Fruit fly (Drosophila melanogaster) whole organism, adult: ENCODE data around the gene Bicra.

Source experiments
- CG11617 ChIP-seq: fragments of 200-800 bp; sonication (Bioruptor generic); optimal IDR thresholded peaks from 2 replicates; lab custom pipeline; 2017; ENCODE audit warnings: mild to moderate bottlenecking, missing biosample characterization, missing genetic modification reagents, missing genetic modification characterization
- CG12768 ChIP-seq: fragments of 200-800 bp; sonication (Bioruptor generic); optimal IDR thresholded peaks from 2 replicates; lab custom pipeline; 2017; ENCODE audit warnings: missing biosample characterization, missing genetic modification characterization, mild to moderate bottlenecking, moderate library complexity, missing genetic modification reagents
- CG14711 ChIP-seq: fragments of 200-800 bp; sonication (Bioruptor generic); optimal IDR thresholded peaks from 2 replicates; lab custom pipeline; 2018; ENCODE audit warnings: missing biosample characterization, mild to moderate bottlenecking, missing genetic modification characterization, moderate library complexity
- CG1620 ChIP-seq: fragments of 200-800 bp; sonication (Bioruptor generic); optimal IDR thresholded peaks from 2 replicates; lab custom pipeline; 2016; ENCODE audit warnings: missing biosample characterization, missing genetic modification characterization
- CG33017 ChIP-seq: fragments of 200-800 bp; sonication (Bioruptor generic); optimal IDR thresholded peaks from 2 replicates; lab custom pipeline; 2018; ENCODE audit warnings: missing biosample characterization, mild to moderate bottlenecking, missing genetic modification characterization, moderate library complexity
- CG5204 ChIP-seq: fragments of 200-800 bp; sonication (Bioruptor generic); optimal IDR thresholded peaks from 2 replicates; lab custom pipeline; 2016; ENCODE audit warnings: missing biosample characterization, missing genetic modification characterization
- CG7045 ChIP-seq: fragments of 200-800 bp; sonication (Bioruptor generic); optimal IDR thresholded peaks from 2 replicates; lab custom pipeline; 2017; ENCODE audit warnings: missing biosample characterization, mild to moderate bottlenecking, missing genetic modification characterization
- CG7101 ChIP-seq: fragments of 200-800 bp; sonication (Bioruptor generic); optimal IDR thresholded peaks from 2 replicates; lab custom pipeline; 2018; ENCODE audit warnings: missing biosample characterization, mild to moderate bottlenecking, missing genetic modification characterization, moderate library complexity
- Clk ChIP-seq: fragments of 200-800 bp; sonication (Bioruptor generic); optimal IDR thresholded peaks from 2 replicates; lab custom pipeline; 2017; ENCODE audit warnings: missing biosample characterization, missing genetic modification characterization
- Crg-1 ChIP-seq: fragments of 200-800 bp; sonication (Bioruptor generic); optimal IDR thresholded peaks from 2 replicates; lab custom pipeline; 2016; ENCODE audit warnings: missing biosample characterization, missing genetic modification characterization
- Hr96 ChIP-seq: fragments of 200-800 bp; sonication (Bioruptor generic); optimal IDR thresholded peaks from 2 replicates; lab custom pipeline; 2016; ENCODE audit warnings: missing biosample characterization, missing genetic modification characterization
- Mnt ChIP-seq: fragments of 200-800 bp; sonication (Bioruptor generic); optimal IDR thresholded peaks from 2 replicates; lab custom pipeline; 2016; ENCODE audit warnings: missing biosample characterization, mild to moderate bottlenecking, missing genetic modification characterization
- bab1 ChIP-seq: fragments of 200-800 bp; sonication (Bioruptor generic); optimal IDR thresholded peaks from 3 replicates; lab custom pipeline; 2019; ENCODE audit warnings: missing biosample characterization, mild to moderate bottlenecking, missing genetic modification characterization, moderate library complexity
- cic ChIP-seq: fragments of 200-800 bp; sonication (Bioruptor generic); optimal IDR thresholded peaks from 2 replicates; lab custom pipeline; 2017; ENCODE audit warnings: missing biosample characterization, mild to moderate bottlenecking, missing genetic modification characterization, moderate library complexity
- cnc ChIP-seq, 2 experiments: fragments of >200 bp; optimal IDR thresholded peaks; 2 replicates each; lab custom pipeline; 2017
- kay ChIP-seq: fragments of 200-800 bp; sonication (Bioruptor generic); peaks from one replicate; lab custom pipeline; 2016; ENCODE audit warnings: missing biosample characterization, missing genetic modification characterization, borderline replicate concordance
- ovo ChIP-seq: fragments of 200-800 bp; sonication (Bioruptor generic); optimal IDR thresholded peaks from 2 replicates; lab custom pipeline; 2016; ENCODE audit warnings: missing biosample characterization, missing genetic modification characterization
- pad ChIP-seq: fragments of 200-800 bp; sonication (Bioruptor generic); optimal IDR thresholded peaks from 3 replicates; lab custom pipeline; 2017; ENCODE audit warnings: missing biosample characterization, missing genetic modification characterization, mild to moderate bottlenecking, moderate library complexity, missing genetic modification reagents
- tj ChIP-seq: fragments of 200-800 bp; sonication (Bioruptor generic); optimal IDR thresholded peaks from 3 replicates; lab custom pipeline; 2017; ENCODE audit warnings: missing biosample characterization, mild to moderate bottlenecking, missing genetic modification characterization, moderate library complexity
- toe ChIP-seq: fragments of 200-800 bp; sonication (Bioruptor generic); optimal IDR thresholded peaks from 2 replicates; lab custom pipeline; 2016; ENCODE audit warnings: missing biosample characterization, missing genetic modification characterization

The Bicra gene

dm6 chr3R:29062717-29063206 lies at the start of gene Bicra, which contains the start of gene Cul5:
Gene Bicra (plus strand): TSS chr3R:29063040.
Gene Cul5 (minus strand): TSS chr3R:29062975.
- TF ChIP-seq Crg-1 (GFP tag; lab: Kevin White, UChicago) (peak; percentile 65), cic (GFP tag; lab: Kevin White, UChicago) (peak; percentile 37), Mnt (GFP tag; lab: Kevin White, UChicago) (peak; percentile 57), CG1620 (GFP tag; lab: Kevin White, UChicago) (peak; percentile 60), cnc (optimal IDR thresholded peaks at IDR 0.05; lab: Kevin White, UChicago) (no peak)

- no peak for TF ChIP-seq CG5204
- no peak for TF ChIP-seq CG1620 (GFP tag; lab: Kevin White, UChicago)
- no peak for TF ChIP-seq CG11617 (GFP tag; lab: Kevin White, UChicago)
- TF ChIP-seq Mnt (GFP tag; lab: Kevin White, UChicago) = no peak
- no peak for TF ChIP-seq Hr96 (GFP tag; lab: Kevin White, UChicago)
- TF ChIP-seq CG7101 (tag; lab: Kevin White, UChicago) = no peak
- no peak for TF ChIP-seq toe
- no peak for TF ChIP-seq Crg-1 (GFP tag; lab: Kevin White, UChicago)
- no peak for TF ChIP-seq CG14711
- TF ChIP-seq pad (GFP tag; lab: Kevin White, UChicago) = no peak
- no peak for TF ChIP-seq Clk
- TF ChIP-seq ovo (GFP tag; lab: Kevin White, UChicago) = no peak
- no peak for TF ChIP-seq CG7045 (GFP tag; lab: Kevin White, UChicago)
- no peak for TF ChIP-seq cic (GFP tag; lab: Kevin White, UChicago)
- TF ChIP-seq bab1 = no peak
- TF ChIP-seq CG12768 = no peak
- no peak for TF ChIP-seq kay
- no peak for TF ChIP-seq cnc (optimal IDR thresholded peaks at IDR 0.05; lab: Kevin White, UChicago)
These were observed 42.5 kb upstream of the Bicra start, which contains the start of gene wat for dm6 chr3R:29020366-29020765. Gene wat (minus strand): TSS chr3R:29020406.

dm6 chr3R:29024671-29025070 lies 38.2 kb upstream of the Bicra start, which contains the start of gene CG14518:
Gene CG14518 (plus strand): TSS chr3R:29024971.
- no peak for TF ChIP-seq CG5204
- no peak for TF ChIP-seq CG7045 (GFP tag; lab: Kevin White, UChicago)
- no peak for TF ChIP-seq ovo (GFP tag; lab: Kevin White, UChicago)
- no peak for TF ChIP-seq CG33017 (tag; lab: Kevin White, UChicago)
- no peak for TF ChIP-seq CG14711
- no peak for TF ChIP-seq tj (GFP tag; lab: Kevin White, UChicago)
- no peak for TF ChIP-seq CG12768

dm6 chr3R:29027122-29027521 lies 35.7 kb upstream of the Bicra start, which contains the start of the genes eIF4E6 and CG1951:
Gene eIF4E6 (minus strand): TSS chr3R:29027174.
Gene CG1951 (plus strand): TSS chr3R:29027236.
- TF ChIP-seq Clk (no peak), bab1 (peak; percentile 57), CG1620 (GFP tag; lab: Kevin White, UChicago) (no peak), ovo (GFP tag; lab: Kevin White, UChicago) (no peak), CG14711 (no peak), pad (GFP tag; lab: Kevin White, UChicago) (no peak)

dm6 chr3R:29032542-29032941 lies 30.3 kb upstream of the Bicra start, which contains the start of gene Ssl2:
Gene Ssl2 (minus strand): TSS chr3R:29032642.
- TF ChIP-seq kay (no peak), bab1 (no peak), cnc (optimal IDR thresholded peaks at IDR 0.05; lab: Kevin White, UChicago) (no peak)

- TF ChIP-seq CG5204 (peak; percentile 80), CG12768 (peak; percentile 83), CG1620 (GFP tag; lab: Kevin White, UChicago) (peak; percentile 76), bab1 (peak; percentile 56), Mnt (GFP tag; lab: Kevin White, UChicago) (peak; percentile 47), CG33017 (tag; lab: Kevin White, UChicago) (no peak), tj (GFP tag; lab: Kevin White, UChicago) (peak; percentile 59), CG11617 (GFP tag; lab: Kevin White, UChicago) (peak; percentile 87), kay (no peak), CG7045 (GFP tag; lab: Kevin White, UChicago) (peak; percentile 63), CG14711 (peak; percentile 63), toe (peak; percentile 77), Crg-1 (GFP tag; lab: Kevin White, UChicago) (peak; percentile 66), cic (GFP tag; lab: Kevin White, UChicago) (peak; percentile 5), pad (GFP tag; lab: Kevin White, UChicago) (peak; percentile 69), ovo (GFP tag; lab: Kevin White, UChicago) (peak; percentile 62), CG7101 (tag; lab: Kevin White, UChicago) (peak; percentile 71), Hr96 (GFP tag; lab: Kevin White, UChicago) (peak; percentile 62), cnc (optimal IDR thresholded peaks at IDR 0.05; lab: Kevin White, UChicago) (no peak), Clk (peak; percentile 60)
These were observed 28.8 kb upstream of the Bicra start, which contains the start of the genes beta4GalNAcTB and Cpsf100 for dm6 chr3R:29033909-29034629. Gene beta4GalNAcTB (minus strand): TSS chr3R:29034008. Gene Cpsf100 (plus strand): TSS chr3R:29034573.
